Worm (Caenorhabditis elegans): ENCODE data around the gene T27E9.2.
A peak's percentile ranks its signal among the peaks of the same experiment; 100 is the strongest.

T27E9.2 gene

ce11 chrIII:13465918-13466592 lies 3.7 kb upstream of the T27E9.2 start, which contains the start of gene cdk-5 (continued):
- TF ChIP-seq snpc-4 (tag; optimal IDR thresholded peaks at IDR 0.05) (peak; percentile 87), zag-1 (tag; optimal IDR thresholded peaks at IDR 0.05) (peak; percentile 83), tbx-2 (tag; optimal IDR thresholded peaks at IDR 0.05) (peak; percentile 97), nhr-28 (tag; optimal IDR thresholded peaks at IDR 0.05) (no peak), nhr-71 (tag; optimal IDR thresholded peaks at IDR 0.05) (peak; percentile 98), Y116A8C.19 (tag; optimal IDR thresholded peaks at IDR 0.05; ENCODE audit: borderline replicate concordance) (no peak)

- TF ChIP-seq ztf-4 (tag; optimal IDR thresholded peaks at IDR 0.05): peak; percentile 72
- TF ChIP-seq ceh-88 (GFP tag; IDR thresholded peaks at IDR 0.05): peak; percentile 71
- peak; percentile 6 for TF ChIP-seq F16B12.6 (tag; optimal IDR thresholded peaks at IDR 0.05)
- TF ChIP-seq nhr-20 (tag; optimal IDR thresholded peaks at IDR 0.05): peak; percentile 75
- peak; percentile 98 for TF ChIP-seq ama-1 (optimal IDR thresholded peaks at IDR 0.05)
- peak; percentile 0 for TF ChIP-seq swsn-7 (tag; optimal IDR thresholded peaks at IDR 0.05)
- TF ChIP-seq ceh-8 (GFP tag; optimal IDR thresholded peaks at IDR 0.05): no peak
- TF ChIP-seq blmp-1 (tag; optimal IDR thresholded peaks at IDR 0.05): peak; percentile 79
- TF ChIP-seq nhr-19 (GFP tag; conservative IDR thresholded peaks at IDR 0.05): peak; percentile 85
- peak; percentile 68 for TF ChIP-seq jun-1 (tag; optimal IDR thresholded peaks at IDR 0.05)
- TF ChIP-seq nhr-77 (tag; optimal IDR thresholded peaks at IDR 0.05): peak; percentile 20
- TF ChIP-seq sptf-1 (tag; optimal IDR thresholded peaks at IDR 0.05): no peak
- TF ChIP-seq C34B4.2 (tag; optimal IDR thresholded peaks at IDR 0.05): peak; percentile 21
- TF ChIP-seq pax-3 (tag; optimal IDR thresholded peaks at IDR 0.05): peak; percentile 76
- TF ChIP-seq lin-15B (tag; optimal IDR thresholded peaks at IDR 0.05): no peak
- TF ChIP-seq nhr-85 (tag): peak; percentile 82
- peak; percentile 39 for TF ChIP-seq lin-13 (GFP tag; optimal IDR thresholded peaks at IDR 0.05)
- TF ChIP-seq hpl-2 (GFP tag; optimal IDR thresholded peaks at IDR 0.05): peak; percentile 78
- peak; percentile 35 for TF ChIP-seq dsc-1 (tag; optimal IDR thresholded peaks at IDR 0.05)
- TF ChIP-seq nhr-47 (tag; optimal IDR thresholded peaks at IDR 0.05): peak; percentile 60
- TF ChIP-seq ceh-63 (GFP tag; optimal IDR thresholded peaks at IDR 0.05): no peak
- TF ChIP-seq snu-23 (GFP tag; optimal IDR thresholded peaks at IDR 0.05): peak; percentile 75
- no peak for TF ChIP-seq fkh-10 (GFP tag; optimal IDR thresholded peaks at IDR 0.05)
- TF ChIP-seq elt-2 (tag; optimal IDR thresholded peaks at IDR 0.05): peak; percentile 66
- TF ChIP-seq lir-3 (tag; optimal IDR thresholded peaks at IDR 0.05; ENCODE audit: poor library complexity): peak; percentile 53
- TF ChIP-seq lsy-2 (tag; optimal IDR thresholded peaks at IDR 0.05): peak; percentile 78 to 89
- peak; percentile 36 to 68 (median 42) for TF ChIP-seq dpl-1 (GFP tag; optimal IDR thresholded peaks at IDR 0.05)
- TF ChIP-seq fkh-4 (tag; optimal IDR thresholded peaks at IDR 0.05; ENCODE audit: borderline replicate concordance): peak; percentile 14
- TF ChIP-seq aly-2 (tag; optimal IDR thresholded peaks at IDR 0.05): peak; percentile 97
- TF ChIP-seq lin-35 (GFP tag; optimal IDR thresholded peaks at IDR 0.05): peak; percentile 17 to 66
- peak; percentile 86 for TF ChIP-seq unc-130 (tag; optimal IDR thresholded peaks at IDR 0.05)
- TF ChIP-seq isw-1 (GFP tag; IDR thresholded peaks at IDR 0.05): no peak
- peak in 1 of 2 experiments; percentile 68 for TF ChIP-seq mdl-1 (tag; optimal IDR thresholded peaks at IDR 0.05)
- TF ChIP-seq unc-86 (tag; optimal IDR thresholded peaks at IDR 0.05): peak; percentile 16
- TF ChIP-seq fos-1 (tag; optimal IDR thresholded peaks at IDR 0.05): peak; percentile 53
- peak; percentile 33 to 47 for TF ChIP-seq efl-1 (optimal IDR thresholded peaks at IDR 0.05)
- TF ChIP-seq efl-1 (GFP tag; optimal IDR thresholded peaks at IDR 0.05 in 1 of 2): peak; percentile 31 to 95
- TF ChIP-seq nhr-71 (tag; optimal IDR thresholded peaks at IDR 0.05): peak; percentile 91
- no peak for TF ChIP-seq efl-3 (GFP tag; optimal IDR thresholded peaks at IDR 0.05)
- TF ChIP-seq sup-37 (GFP tag; optimal IDR thresholded peaks at IDR 0.05): peak; percentile 36
- TF ChIP-seq alr-1 (tag; optimal IDR thresholded peaks at IDR 0.05; ENCODE audit: borderline replicate concordance): no peak
- TF ChIP-seq mep-1 (tag; optimal IDR thresholded peaks at IDR 0.05): peak; percentile 54
- peak in 1 of 3 experiments; percentile 39 for TF ChIP-seq ceh-82 (tag; optimal IDR thresholded peaks at IDR 0.05)
- peak; percentile 82 for TF ChIP-seq tbx-2 (tag; optimal IDR thresholded peaks at IDR 0.05)
Measured at ce11 chrIII:13464493-13465362, 2.3 kb upstream of the T27E9.2 start, which contains the start of gene kel-3. Gene kel-3 (plus strand): TSS chrIII:13464820.
